Fruit fly (Drosophila melanogaster) whole organism, prepupa: ENCODE measurements around the gene CG14664.

Experiments used
- Blimp-1 ChIP-seq: fragments of 200-800 bp; sonication (Bioruptor generic); optimal IDR thresholded peaks from 3 replicates; lab custom pipeline; 2017; ENCODE audit warnings: missing biosample characterization, missing genetic modification characterization, mild to moderate bottlenecking, moderate library complexity, missing genetic modification reagents
- CG10631 ChIP-seq: fragments of 200-800 bp; sonication (Bioruptor generic); optimal IDR thresholded peaks from 2 replicates; lab custom pipeline; 2016; ENCODE audit warnings: missing biosample characterization, missing genetic modification characterization
- CG10669 ChIP-seq: fragments of 200-800 bp; sonication (Bioruptor generic); optimal IDR thresholded peaks from 3 replicates; lab custom pipeline; 2018; ENCODE audit warnings: missing biosample characterization, mild to moderate bottlenecking, missing genetic modification characterization, moderate library complexity
- CG11762 ChIP-seq: fragments of 200-800 bp; sonication (Bioruptor generic); optimal IDR thresholded peaks from 3 replicates; lab custom pipeline; 2016; ENCODE audit warnings: missing biosample characterization, missing genetic modification characterization; ENCODE audit not compliant: insufficient read depth
- CG11902 ChIP-seq: fragments of 200-800 bp; sonication (Bioruptor generic); optimal IDR thresholded peaks from 3 replicates; lab custom pipeline; 2016; ENCODE audit warnings: missing biosample characterization, missing genetic modification characterization
- CG15336 ChIP-seq: fragments of 200-800 bp; sonication (Bioruptor generic); IDR thresholded peaks from 2 replicates; pipeline ENCODE4 v1.3.6; 2022; ENCODE audit warnings: missing biosample characterization, missing genetic modification characterization
- CG1621 ChIP-seq: fragments of 200-800 bp; sonication (Bioruptor generic); optimal IDR thresholded peaks from 3 replicates; lab custom pipeline; 2018; ENCODE audit warnings: missing biosample characterization, mild to moderate bottlenecking, missing genetic modification characterization
- CG16779 ChIP-seq: fragments of 200-800 bp; sonication (Bioruptor generic); optimal IDR thresholded peaks from 3 replicates; lab custom pipeline; 2017; ENCODE audit warnings: missing biosample characterization, mild to moderate bottlenecking, missing genetic modification characterization
- CG31627 ChIP-seq: fragments of 200-800 bp; sonication (Bioruptor generic); optimal IDR thresholded peaks from 3 replicates; lab custom pipeline; 2016; ENCODE audit warnings: missing biosample characterization, missing genetic modification characterization
- CG32006 ChIP-seq: fragments of 200-800 bp; sonication (Bioruptor generic); optimal IDR thresholded peaks from 3 replicates; lab custom pipeline; 2017; ENCODE audit warnings: missing biosample characterization, mild to moderate bottlenecking, missing genetic modification characterization
- CG3919 ChIP-seq: fragments of 200-800 bp; sonication (Bioruptor generic); optimal IDR thresholded peaks from 3 replicates; lab custom pipeline; 2016; ENCODE audit warnings: missing biosample characterization, missing genetic modification characterization
- CG6163 ChIP-seq: fragments of 200-800 bp; sonication (Bioruptor generic); IDR thresholded peaks from 3 replicates; pipeline ENCODE4 v1.3.6; 2022; ENCODE audit warnings: missing biosample characterization, missing genetic modification characterization
- CG6276 ChIP-seq: fragments of 200-800 bp; sonication (Bioruptor generic); optimal IDR thresholded peaks from 2 replicates; lab custom pipeline; 2017; ENCODE audit warnings: missing biosample characterization, mild to moderate bottlenecking, missing genetic modification characterization
- CG6792 ChIP-seq: fragments of 200-800 bp; sonication (Bioruptor generic); optimal IDR thresholded peaks from 3 replicates; lab custom pipeline; 2016; ENCODE audit warnings: missing biosample characterization, missing genetic modification characterization
- CG6854 ChIP-seq: fragments of 200-800 bp; sonication (Bioruptor generic); optimal IDR thresholded peaks from 2 replicates; lab custom pipeline; 2017; ENCODE audit warnings: missing biosample characterization, mild to moderate bottlenecking, missing genetic modification characterization
- CG7368 ChIP-seq: fragments of 200-800 bp; sonication (Bioruptor generic); optimal IDR thresholded peaks from 3 replicates; lab custom pipeline; 2016; ENCODE audit warnings: missing biosample characterization, missing genetic modification characterization
- CG8319 ChIP-seq: fragments of 200-800 bp; sonication (Bioruptor generic); optimal IDR thresholded peaks from 3 replicates; lab custom pipeline; 2016; ENCODE audit warnings: missing biosample characterization, missing genetic modification characterization
- CG9139 ChIP-seq: fragments of 200-800 bp; sonication (Bioruptor generic); optimal IDR thresholded peaks from 3 replicates; lab custom pipeline; 2017; ENCODE audit warnings: missing biosample characterization, mild to moderate bottlenecking, missing genetic modification characterization
- Eip75B ChIP-seq: fragments of 200-800 bp; sonication (Bioruptor generic); optimal IDR thresholded peaks from 3 replicates; lab custom pipeline; 2016; ENCODE audit warnings: missing biosample characterization, missing genetic modification characterization
- Eip78C ChIP-seq: fragments of 200-800 bp; sonication (Bioruptor generic); peaks from one replicate; lab custom pipeline; 2016; ENCODE audit warnings: missing biosample characterization, missing genetic modification characterization
- Eip93F ChIP-seq: fragments of 200-800 bp; sonication (Bioruptor generic); optimal IDR thresholded peaks from 2 replicates; lab custom pipeline; 2016; ENCODE audit warnings: missing biosample characterization, mild to moderate bottlenecking, missing genetic modification characterization
- Ets21C ChIP-seq: fragments of 200-800 bp; sonication (Bioruptor generic); optimal IDR thresholded peaks from 3 replicates; lab custom pipeline; 2016; ENCODE audit warnings: missing biosample characterization, missing genetic modification characterization
- Ets96B ChIP-seq: fragments of 200-800 bp; optimal IDR thresholded peaks from 2 replicates; lab custom pipeline; 2019; ENCODE audit warnings: missing biosample characterization, mild to moderate bottlenecking, missing genetic modification characterization, moderate library complexity
- Lpt ChIP-seq: fragments of 200-800 bp; sonication (Bioruptor generic); optimal IDR thresholded peaks from 3 replicates; lab custom pipeline; 2016; ENCODE audit warnings: missing biosample characterization, missing genetic modification characterization
- Sox102F ChIP-seq: fragments of 200-800 bp; sonication (Bioruptor generic); optimal IDR thresholded peaks from 2 replicates; lab custom pipeline; 2016; ENCODE audit warnings: missing biosample characterization, mild to moderate bottlenecking, missing genetic modification characterization
- Sox14 ChIP-seq: fragments of 200-800 bp; sonication (Bioruptor generic); optimal IDR thresholded peaks from 3 replicates; lab custom pipeline; 2016; ENCODE audit warnings: missing biosample characterization, missing genetic modification characterization
- Sox15 ChIP-seq: fragments of 200-800 bp; sonication (Bioruptor generic); optimal IDR thresholded peaks from 3 replicates; lab custom pipeline; 2016; ENCODE audit warnings: missing biosample characterization, missing genetic modification characterization
- dac ChIP-seq: fragments of 200-800 bp; sonication (Bioruptor generic); optimal IDR thresholded peaks from 2 replicates; lab custom pipeline; 2017; ENCODE audit warnings: missing biosample characterization, mild to moderate bottlenecking, missing genetic modification characterization
- eg ChIP-seq: fragments of 200-800 bp; sonication (Bioruptor generic); IDR thresholded peaks from 3 replicates; pipeline ENCODE4 v1.3.6; 2022; ENCODE audit warnings: missing biosample characterization, missing genetic modification characterization
- esn ChIP-seq: fragments of 200-800 bp; sonication (Bioruptor generic); optimal IDR thresholded peaks from 2 replicates; lab custom pipeline; 2016; ENCODE audit warnings: missing biosample characterization, mild to moderate bottlenecking, missing genetic modification characterization, moderate library complexity
- fd59A ChIP-seq: fragments of 200-800 bp; sonication (Bioruptor generic); optimal IDR thresholded peaks from 2 replicates; lab custom pipeline; 2017; ENCODE audit warnings: missing biosample characterization, mild to moderate bottlenecking, missing genetic modification characterization, missing genetic modification reagents
- fd85E ChIP-seq: fragments of 200-800 bp; sonication (Bioruptor generic); optimal IDR thresholded peaks from 3 replicates; lab custom pipeline; 2016; ENCODE audit warnings: missing biosample characterization, missing genetic modification characterization
- fkh ChIP-seq: fragments of 200-800 bp; sonication (Bioruptor generic); optimal IDR thresholded peaks from 3 replicates; lab custom pipeline; 2017; ENCODE audit warnings: missing biosample characterization, mild to moderate bottlenecking, missing genetic modification characterization, moderate library complexity
- pdm3 ChIP-seq: fragments of 200-800 bp; sonication (Bioruptor generic); optimal IDR thresholded peaks from 3 replicates; lab custom pipeline; 2016; ENCODE audit warnings: missing biosample characterization, missing genetic modification characterization
- salr ChIP-seq, 2 experiments: fragments of 200-800 bp; sonication (Bioruptor generic); optimal IDR thresholded peaks; 3 replicates each; lab custom pipeline; 2016 to 2018; ENCODE audit warnings: missing biosample characterization in 2 of 2, missing genetic modification characterization in 2 of 2, mild to moderate bottlenecking in 1 of 2
- spab ChIP-seq: fragments of 200-800 bp; sonication (Bioruptor generic); optimal IDR thresholded peaks from 2 replicates; lab custom pipeline; 2017; ENCODE audit warnings: missing biosample characterization, mild to moderate bottlenecking, missing genetic modification characterization, missing genetic modification reagents
- ss ChIP-seq, 2 experiments: fragments of 200-800 bp; sonication (Bioruptor generic); optimal IDR thresholded peaks; 2 replicates in 1 of 2; 3 replicates in 1 of 2; lab custom pipeline; 2017 to 2018; ENCODE audit warnings: mild to moderate bottlenecking in 2 of 2, missing biosample characterization in 2 of 2, missing genetic modification characterization in 2 of 2, moderate library complexity in 1 of 2
- svp ChIP-seq: fragments of 200-800 bp; sonication (Bioruptor generic); peaks from one replicate; lab custom pipeline; 2016; ENCODE audit warnings: missing biosample characterization, missing genetic modification characterization
- topi ChIP-seq: fragments of 200-800 bp; sonication (Bioruptor generic); optimal IDR thresholded peaks from 3 replicates; lab custom pipeline; 2016; ENCODE audit warnings: missing biosample characterization, missing genetic modification characterization
- vri ChIP-seq: fragments of 200-800 bp; sonication (Bioruptor generic); optimal IDR thresholded peaks from 3 replicates; lab custom pipeline; 2016; ENCODE audit warnings: missing biosample characterization, mild to moderate bottlenecking, missing genetic modification characterization

The CG14664 gene

DNA sequence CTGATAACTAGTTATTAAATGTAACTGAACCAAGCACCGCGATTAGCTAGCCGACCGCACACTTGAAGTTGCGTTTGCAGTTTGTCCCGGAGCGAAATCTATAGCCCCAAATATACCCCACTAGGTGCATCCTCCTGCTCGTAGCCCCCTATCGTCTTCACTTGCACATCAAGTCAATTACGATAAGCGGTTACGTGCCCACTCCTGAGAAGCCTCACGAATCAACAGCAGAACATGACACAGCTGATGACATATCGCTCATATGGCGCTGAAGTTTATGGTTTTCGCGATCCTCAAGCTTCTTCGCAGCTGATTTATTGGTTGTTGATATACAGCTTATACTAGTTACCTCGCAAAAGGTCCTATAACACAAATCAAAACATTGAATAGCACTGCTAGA lies 37.3 kb downstream of the CG14664 start (continued):
- TF ChIP-seq Blimp-1 (GFP tag; lab: Kevin White, UChicago), result no peak
- TF ChIP-seq CG10669 (GFP tag; lab: Kevin White, UChicago), result no peak
- TF ChIP-seq pdm3 (GFP tag; lab: Kevin White, UChicago), result no peak
- no peak for TF ChIP-seq salr (GFP tag; optimal IDR thresholded peaks at IDR 0.05; lab: Kevin White, UChicago)
- TF ChIP-seq CG32006 (GFP tag; lab: Kevin White, UChicago), result no peak
- TF ChIP-seq fkh, result no peak
- peak; percentile 30 for TF ChIP-seq Eip78C (GFP tag; lab: Kevin White, UChicago)
- TF ChIP-seq topi (GFP tag; lab: Kevin White, UChicago), result no peak
- TF ChIP-seq CG16779, result no peak

DNA sequence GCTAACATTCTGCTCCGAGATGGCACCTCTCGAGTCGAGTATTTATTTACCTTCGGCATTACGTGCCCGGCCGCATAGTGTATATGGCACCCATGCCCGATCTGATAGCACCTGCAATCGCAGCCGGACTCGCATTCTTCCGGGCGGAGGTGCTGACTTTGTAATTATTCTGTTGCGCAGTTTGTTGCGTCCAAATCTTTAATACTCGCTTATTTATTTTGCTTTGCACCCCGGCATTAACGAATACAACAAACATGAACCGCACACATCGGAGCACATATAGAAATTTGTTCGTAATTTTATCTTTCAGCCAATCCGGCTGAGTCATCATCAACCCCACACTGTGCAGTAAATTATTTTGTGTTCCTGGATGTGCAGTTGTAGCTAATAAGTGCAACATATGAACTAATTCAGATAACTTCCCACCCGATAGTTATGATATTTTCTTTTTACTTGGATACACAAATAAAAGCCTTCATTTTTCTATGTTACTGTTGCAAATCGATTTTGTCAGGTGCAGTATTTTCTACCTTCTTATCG lies 38.1 kb downstream of the CG14664 start:
- TF ChIP-seq CG3919 (GFP tag; lab: Kevin White, UChicago) (no peak), spab (no peak), svp (GFP tag; lab: Kevin White, UChicago) (peak; percentile 45), pdm3 (GFP tag; lab: Kevin White, UChicago) (no peak), CG11902 (no peak), esn (GFP tag; lab: Kevin White, UChicago) (no peak), fd85E (GFP tag; lab: Kevin White, UChicago) (no peak), vri (GFP tag; lab: Kevin White, UChicago) (peak; percentile 64), CG7368 (GFP tag; lab: Kevin White, UChicago) (no peak), Eip78C (GFP tag; lab: Kevin White, UChicago) (peak; percentile 30), Ets21C (no peak), fkh (peak; percentile 8)

DNA sequence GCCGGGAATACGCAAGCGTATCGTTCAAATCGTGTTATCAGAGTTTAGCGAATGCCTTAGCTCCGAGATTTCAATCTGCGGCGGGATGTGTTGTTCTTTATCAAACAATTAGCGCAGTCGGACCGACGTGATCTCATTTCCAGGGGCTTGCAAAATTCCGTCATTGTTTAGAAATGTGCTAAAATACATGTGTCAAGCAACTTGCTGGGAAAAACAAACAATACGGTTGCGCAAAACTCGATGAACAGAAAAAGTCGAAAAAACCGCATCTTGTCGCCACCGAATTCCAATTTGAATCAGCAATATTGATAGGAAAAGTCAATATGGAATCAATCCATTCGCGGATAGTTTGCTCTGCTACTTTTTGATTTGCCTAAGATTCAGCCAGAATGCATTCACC lies 38.7 kb downstream of the CG14664 start, which contains the start of gene Tim17a2:
Gene Tim17a2 (minus strand): TSS at position 101 of the 400 bp plus-strand sequence.
- TF ChIP-seq fd85E (GFP tag; lab: Kevin White, UChicago) (no peak), topi (GFP tag; lab: Kevin White, UChicago) (no peak), CG8319 (GFP tag; lab: Kevin White, UChicago) (no peak), CG6854 (GFP tag; lab: Kevin White, UChicago) (no peak), CG6792 (no peak), CG32006 (GFP tag; lab: Kevin White, UChicago) (no peak), fkh (no peak), Sox102F (GFP tag; lab: Kevin White, UChicago) (no peak), pdm3 (GFP tag; lab: Kevin White, UChicago) (no peak), dac (GFP tag; lab: Kevin White, UChicago) (no peak), Sox14 (GFP tag; lab: Kevin White, UChicago) (no peak), Eip78C (GFP tag; lab: Kevin White, UChicago) (no peak), eg (no peak), spab (no peak), fd59A (no peak), CG11762 (GFP tag; lab: Kevin White, UChicago) (no peak), Eip93F (GFP tag; lab: Kevin White, UChicago) (no peak)

DNA sequence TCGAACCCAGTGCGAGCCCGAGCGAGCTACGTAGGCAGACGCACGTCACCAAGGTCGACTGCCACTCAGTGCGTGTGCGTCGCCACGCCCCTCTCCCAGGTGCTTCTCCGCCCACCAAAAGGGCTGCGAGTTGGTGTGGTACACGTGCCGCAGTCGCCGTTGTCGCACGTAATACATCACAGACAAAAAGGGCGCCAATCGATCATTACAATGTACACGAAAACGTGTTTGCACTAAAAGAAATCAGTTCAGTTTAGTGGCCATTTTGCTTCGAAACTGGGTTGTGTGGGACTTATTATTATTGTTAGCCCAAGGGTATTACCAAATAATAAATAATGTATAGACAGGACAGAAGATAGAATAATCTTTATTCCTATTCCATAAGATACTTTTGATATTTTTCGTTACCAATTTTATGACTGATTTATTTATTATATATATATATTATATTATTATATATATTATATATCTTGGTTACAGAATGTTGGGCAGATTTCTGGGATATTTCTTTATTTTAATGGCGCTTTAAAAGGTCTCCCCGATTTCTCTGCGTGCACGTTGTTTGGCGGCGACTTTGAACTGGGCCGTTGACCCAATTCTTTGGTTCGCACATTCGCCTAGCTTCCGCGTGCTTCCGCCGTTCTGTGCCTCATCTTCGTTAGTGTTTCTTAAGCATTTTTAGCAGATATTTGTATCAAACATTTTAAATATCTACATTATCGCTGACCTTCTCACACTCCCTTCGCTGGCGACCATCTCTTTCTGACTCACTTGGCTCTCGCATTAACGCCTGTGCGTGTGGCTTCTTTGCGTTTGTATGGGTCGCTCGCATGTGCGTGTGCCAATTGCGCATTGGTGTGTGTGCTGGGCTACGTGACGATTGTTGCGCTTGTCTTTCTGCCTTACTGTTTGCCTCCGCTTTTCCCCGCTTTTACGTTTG lies 39.6 kb downstream of the CG14664 start:
- peak; percentile 64 for TF ChIP-seq CG10631 (GFP tag; lab: Kevin White, UChicago)
- no peak for TF ChIP-seq Lpt (GFP tag; lab: Kevin White, UChicago)
- TF ChIP-seq dac (GFP tag; lab: Kevin White, UChicago), result no peak
- no peak for TF ChIP-seq Sox14 (GFP tag; lab: Kevin White, UChicago)
- peak; percentile 1 for TF ChIP-seq fd85E (GFP tag; lab: Kevin White, UChicago)
- TF ChIP-seq CG9139 (GFP tag; lab: Kevin White, UChicago), result peak; percentile 46
- TF ChIP-seq Eip78C (GFP tag; lab: Kevin White, UChicago), result peak; percentile 85
- no peak for TF ChIP-seq Eip75B (GFP tag; lab: Kevin White, UChicago)
- peak; percentile 76 for TF ChIP-seq svp (GFP tag; lab: Kevin White, UChicago)
- peak; percentile 35 for TF ChIP-seq Sox15 (GFP tag; lab: Kevin White, UChicago)
- peak; percentile 63 to 65 for TF ChIP-seq ss (GFP tag; optimal IDR thresholded peaks at IDR 0.05; lab: Kevin White, UChicago)
- peak; percentile 83 for TF ChIP-seq CG32006 (GFP tag; lab: Kevin White, UChicago)
- TF ChIP-seq CG31627 (GFP tag; lab: Kevin White, UChicago), result no peak
- TF ChIP-seq CG16779, result no peak
- TF ChIP-seq CG6276, result peak; percentile 61
- TF ChIP-seq CG1621 (tag; lab: Kevin White, UChicago), result no peak
- TF ChIP-seq CG6163, result peak; percentile 32; the same call in 1 of the 3 replicates
- peak; percentile 22 for TF ChIP-seq pdm3 (GFP tag; lab: Kevin White, UChicago)
- TF ChIP-seq Ets96B (tag; lab: Kevin White, UChicago), result peak; percentile 69
- peak; percentile 43 for TF ChIP-seq fd59A
- peak; percentile 53 for TF ChIP-seq fkh
- TF ChIP-seq CG3919 (GFP tag; lab: Kevin White, UChicago), result peak; percentile 61
- TF ChIP-seq eg, result no peak; the same call in 2 of the 3 replicates
- no peak; the same call in none of the 2 replicates for TF ChIP-seq CG15336 (GFP tag; lab: Robert Waterston, UW)
- peak; percentile 27 for TF ChIP-seq CG7368 (GFP tag; lab: Kevin White, UChicago)
